Fruit fly (Drosophila melanogaster) whole organism, embryonic: Measurements from ENCODE around the gene CG14507.

ENCODE experiments used
- Ada2b ChIP-seq: fragments of 200-800 bp; sonication (Bioruptor generic); IDR thresholded peaks from 2 replicates; pipeline ENCODE4 v1.3.6; 2022; ENCODE audit warnings: missing biosample characterization, missing genetic modification characterization
- Atf-2 ChIP-seq: fragments of 200-800 bp; sonication (Bioruptor generic); optimal IDR thresholded peaks from 2 replicates; lab custom pipeline; 2016; ENCODE audit warnings: missing biosample characterization, missing genetic modification characterization
- Atf6 ChIP-seq: fragments of 200-800 bp; sonication (Bioruptor generic); IDR thresholded peaks from 2 replicates; pipeline ENCODE4 v1.3.6; 2022; ENCODE audit warnings: missing biosample characterization, missing genetic modification characterization
- Bdp1 ChIP-seq: fragments of 200-800 bp; sonication (Bioruptor generic); optimal IDR thresholded peaks from 3 replicates; lab custom pipeline; 2016; ENCODE audit warnings: missing biosample characterization, missing genetic modification characterization
- CG10267 ChIP-seq: fragments of 200-800 bp; sonication (Bioruptor generic); optimal IDR thresholded peaks from 2 replicates; lab custom pipeline; 2018; ENCODE audit warnings: missing biosample characterization, mild to moderate bottlenecking, missing genetic modification characterization, moderate library complexity
- CG10462 ChIP-seq: fragments of 200-800 bp; sonication (Bioruptor generic); optimal IDR thresholded peaks from 2 replicates; lab custom pipeline; 2016; ENCODE audit warnings: missing biosample characterization, missing genetic modification characterization
- CG10979 ChIP-seq: fragments of 200-800 bp; sonication (Bioruptor generic); optimal IDR thresholded peaks from 2 replicates; lab custom pipeline; 2018; ENCODE audit warnings: missing biosample characterization, mild to moderate bottlenecking, missing genetic modification characterization, moderate library complexity
- CG12104 ChIP-seq: fragments of 200-800 bp; sonication (Bioruptor generic); optimal IDR thresholded peaks from 3 replicates; lab custom pipeline; 2016; ENCODE audit warnings: missing biosample characterization, missing genetic modification characterization
- CG1602 ChIP-seq: fragments of 200-800 bp; sonication (Bioruptor generic); optimal IDR thresholded peaks from 3 replicates; lab custom pipeline; 2016; ENCODE audit warnings: missing biosample characterization, missing genetic modification characterization
- CG16779 ChIP-seq: fragments of 200-800 bp; sonication (Bioruptor generic); IDR thresholded peaks from 2 replicates; pipeline ENCODE4 v1.3.6; 2022; ENCODE audit warnings: missing biosample characterization, missing genetic modification characterization
- CG16813 ChIP-seq: fragments of 200-800 bp; sonication (Bioruptor generic); IDR thresholded peaks from 3 replicates; pipeline ENCODE4 v1.3.6; 2022; ENCODE audit warnings: missing biosample characterization, missing genetic modification characterization; ENCODE audit not compliant: partially characterized antibody
- CG17359 ChIP-seq: fragments of 200-800 bp; sonication (Bioruptor generic); optimal IDR thresholded peaks from 3 replicates; lab custom pipeline; 2018; ENCODE audit warnings: missing biosample characterization, mild to moderate bottlenecking, missing genetic modification characterization, moderate library complexity
- CG17385 ChIP-seq: fragments of 200-800 bp; sonication (Bioruptor generic); optimal IDR thresholded peaks from 3 replicates; lab custom pipeline; 2018; ENCODE audit warnings: missing biosample characterization, mild to moderate bottlenecking, missing genetic modification characterization
- CG2889 ChIP-seq: fragments of 200-800 bp; sonication (Bioruptor generic); IDR thresholded peaks from 3 replicates; pipeline ENCODE4 v1.3.6; 2022; ENCODE audit warnings: missing biosample characterization, missing genetic modification characterization
- CG3163 ChIP-seq: fragments of 200-800 bp; sonication (Bioruptor generic); optimal IDR thresholded peaks from 3 replicates; lab custom pipeline; 2016; ENCODE audit warnings: missing biosample characterization, missing genetic modification characterization
- CG32532 ChIP-seq: fragments of 200-800 bp; sonication (Bioruptor generic); IDR thresholded peaks from 2 replicates; pipeline ENCODE4 v1.3.6; 2022; ENCODE audit warnings: missing biosample characterization, missing genetic modification characterization
- CG42726 ChIP-seq: fragments of 200-800 bp; sonication (Bioruptor generic); IDR thresholded peaks from 2 replicates; pipeline ENCODE4 v1.3.6; 2022; ENCODE audit warnings: missing biosample characterization, missing genetic modification characterization; ENCODE audit not compliant: partially characterized antibody
- CG4282 ChIP-seq: fragments of 200-800 bp; sonication (Bioruptor generic); optimal IDR thresholded peaks from 2 replicates; lab custom pipeline; 2016; ENCODE audit warnings: missing biosample characterization, missing genetic modification characterization
- CG5953 ChIP-seq: fragments of 200-800 bp; sonication (Bioruptor generic); IDR thresholded peaks from 2 replicates; pipeline ENCODE4 v1.3.6; 2022; ENCODE audit warnings: missing biosample characterization, missing genetic modification characterization
- CG8359 ChIP-seq: fragments of 200-800 bp; sonication (Bioruptor generic); optimal IDR thresholded peaks from 2 replicates; lab custom pipeline; 2017; ENCODE audit warnings: missing biosample characterization, mild to moderate bottlenecking, missing genetic modification characterization, borderline replicate concordance
- CoRest ChIP-seq: fragments of 200-800 bp; sonication (Bioruptor generic); optimal IDR thresholded peaks from 3 replicates; lab custom pipeline; 2018; ENCODE audit warnings: missing biosample characterization, mild to moderate bottlenecking, missing genetic modification characterization, moderate library complexity
- Gsc ChIP-seq: fragments of 200-800 bp; sonication (Bioruptor generic); IDR thresholded peaks from 2 replicates; pipeline ENCODE4 v1.3.6; 2022; ENCODE audit warnings: missing biosample characterization, missing genetic modification characterization
- HLHmδ ChIP-seq: fragments of 200-800 bp; sonication (Bioruptor generic); optimal IDR thresholded peaks from 2 replicates; lab custom pipeline; 2018; ENCODE audit warnings: missing biosample characterization, mild to moderate bottlenecking, missing genetic modification characterization, moderate library complexity
- Lim3 ChIP-seq: fragments of 200-800 bp; sonication (Bioruptor generic); IDR thresholded peaks from 2 replicates; pipeline ENCODE4 v1.3.6; 2022; ENCODE audit warnings: missing biosample characterization, missing genetic modification characterization
- Myb ChIP-seq: fragments of 200-800 bp; sonication (Bioruptor generic); optimal IDR thresholded peaks from 2 replicates; lab custom pipeline; 2016; ENCODE audit warnings: missing biosample characterization, missing genetic modification characterization
- Ravus ChIP-seq: fragments of 200-800 bp; sonication (Bioruptor generic); IDR thresholded peaks from 2 replicates; pipeline ENCODE4 v1.3.6; 2022; ENCODE audit warnings: missing biosample characterization, missing genetic modification characterization
- Side ChIP-seq: fragments of 200-800 bp; sonication (Bioruptor generic); optimal IDR thresholded peaks from 2 replicates; lab custom pipeline; 2016; ENCODE audit warnings: missing biosample characterization, missing genetic modification characterization
- Sin3A ChIP-seq: fragments of >200 bp; optimal IDR thresholded peaks from 2 replicates; lab custom pipeline; 2018
- Taf1 ChIP-seq: fragments of 200-800 bp; sonication (Bioruptor generic); IDR thresholded peaks from 2 replicates; pipeline ENCODE4 v1.3.6; 2022; ENCODE audit warnings: missing biosample characterization, missing genetic modification characterization
- Xbp1 ChIP-seq: fragments of 200-800 bp; sonication (Bioruptor generic); optimal IDR thresholded peaks from 3 replicates; lab custom pipeline; 2016; ENCODE audit warnings: missing biosample characterization, mild to moderate bottlenecking, missing genetic modification characterization
- ara ChIP-seq: fragments of 200-800 bp; sonication (Bioruptor generic); IDR thresholded peaks from 2 replicates; pipeline ENCODE4 v1.3.6; 2022; ENCODE audit warnings: missing biosample characterization, missing genetic modification characterization
- ase ChIP-seq: fragments of 200-800 bp; sonication (Bioruptor generic); IDR thresholded peaks from 3 replicates; pipeline ENCODE4 v1.3.6; 2022; ENCODE audit warnings: missing biosample characterization, missing genetic modification characterization
- cg ChIP-seq: fragments of 200-800 bp; sonication (Bioruptor generic); optimal IDR thresholded peaks from 3 replicates; lab custom pipeline; 2019; ENCODE audit warnings: missing biosample characterization, mild to moderate bottlenecking, missing genetic modification characterization, moderate library complexity
- esg ChIP-seq: fragments of 200-800 bp; sonication (Bioruptor generic); conservative IDR thresholded peaks from 2 replicates; pipeline ENCODE4 v1.3.6; 2022; ENCODE audit warnings: missing biosample characterization, missing genetic modification characterization
- gcm ChIP-seq: fragments of 200-800 bp; sonication (Bioruptor generic); optimal IDR thresholded peaks from 2 replicates; lab custom pipeline; 2019; ENCODE audit warnings: missing biosample characterization, mild to moderate bottlenecking, missing genetic modification characterization, moderate library complexity
- gem ChIP-seq: fragments of 200-800 bp; sonication (Bioruptor generic); optimal IDR thresholded peaks from 2 replicates; lab custom pipeline; 2019; ENCODE audit warnings: missing biosample characterization, mild to moderate bottlenecking, missing genetic modification characterization, moderate library complexity
- gro ChIP-seq: fragments of 200-800 bp; sonication (Bioruptor generic); optimal IDR thresholded peaks from 2 replicates; lab custom pipeline; 2016; ENCODE audit warnings: missing biosample characterization, missing genetic modification characterization
- gsb ChIP-seq: fragments of 200-800 bp; sonication (Bioruptor generic); IDR thresholded peaks from 2 replicates; pipeline ENCODE4 v1.3.6; 2022; ENCODE audit warnings: missing biosample characterization, missing genetic modification characterization
- her ChIP-seq: fragments of 200-800 bp; sonication (Bioruptor generic); optimal IDR thresholded peaks from 2 replicates; lab custom pipeline; 2016; ENCODE audit warnings: missing biosample characterization, missing genetic modification characterization
- jigr1 ChIP-seq: fragments of 200-800 bp; sonication (Bioruptor generic); IDR thresholded peaks from 3 replicates; pipeline ENCODE4 v1.3.6; 2022; ENCODE audit warnings: missing biosample characterization, missing genetic modification characterization
- maf-S ChIP-seq: fragments of 200-800 bp; sonication (Bioruptor generic); optimal IDR thresholded peaks from 2 replicates; lab custom pipeline; 2016; ENCODE audit warnings: missing biosample characterization, missing genetic modification characterization
- mam ChIP-seq: fragments of 200-800 bp; sonication (Bioruptor generic); optimal IDR thresholded peaks from 3 replicates; lab custom pipeline; 2016; ENCODE audit warnings: missing biosample characterization, missing genetic modification characterization
- peb ChIP-seq: fragments of 200-800 bp; sonication (Bioruptor generic); IDR thresholded peaks from 2 replicates; pipeline ENCODE4 v1.3.6; 2022; ENCODE audit warnings: missing biosample characterization, missing genetic modification characterization
- row ChIP-seq: fragments of 200-800 bp; sonication (Bioruptor generic); IDR thresholded peaks from 3 replicates; pipeline ENCODE4 v1.3.6; 2022; ENCODE audit warnings: missing biosample characterization, missing genetic modification characterization
- sisA ChIP-seq: fragments of 200-800 bp; sonication (Bioruptor generic); IDR thresholded peaks from 2 replicates; pipeline ENCODE4 v1.3.6; 2022; ENCODE audit warnings: missing biosample characterization, missing genetic modification characterization
- so ChIP-seq: fragments of 200-800 bp; sonication (Bioruptor generic); IDR thresholded peaks from 3 replicates; pipeline ENCODE4 v1.3.6; 2022; ENCODE audit warnings: missing biosample characterization, missing genetic modification characterization
- sr ChIP-seq: fragments of 200-800 bp; sonication (Bioruptor generic); IDR thresholded peaks from 3 replicates; pipeline ENCODE4 v1.3.6; 2022; ENCODE audit warnings: missing biosample characterization, missing genetic modification characterization
- tio ChIP-seq: fragments of 200-800 bp; sonication (Bioruptor generic); optimal IDR thresholded peaks from 2 replicates; lab custom pipeline; 2017; ENCODE audit warnings: missing biosample characterization, missing genetic modification characterization, inconsistent platforms
- tna ChIP-seq: fragments of 200-800 bp; sonication (Bioruptor generic); IDR thresholded peaks from 2 replicates; pipeline ENCODE4 v1.3.6; 2022; ENCODE audit warnings: missing biosample characterization, missing genetic modification characterization; ENCODE audit not compliant: partially characterized antibody
- trh ChIP-seq: fragments of 200-800 bp; sonication (Bioruptor generic); optimal IDR thresholded peaks from 2 replicates; lab custom pipeline; 2016; ENCODE audit warnings: missing biosample characterization, missing genetic modification characterization
- tup ChIP-seq: fragments of 200-800 bp; sonication (Bioruptor generic); optimal IDR thresholded peaks from 2 replicates; lab custom pipeline; 2016; ENCODE audit warnings: missing biosample characterization, mild to moderate bottlenecking, missing genetic modification characterization, moderate library complexity
- tx ChIP-seq: fragments of 200-800 bp; sonication (Bioruptor generic); optimal IDR thresholded peaks from 2 replicates; lab custom pipeline; 2016; ENCODE audit warnings: missing biosample characterization, missing genetic modification characterization
- unc-4 ChIP-seq: fragments of 200-800 bp; sonication (Bioruptor generic); IDR thresholded peaks from 2 replicates; pipeline ENCODE4 v1.3.6; 2022; ENCODE audit warnings: missing biosample characterization, missing genetic modification characterization; ENCODE audit not compliant: partially characterized antibody
- usp ChIP-seq: fragments of >200 bp; optimal IDR thresholded peaks from 2 replicates; lab custom pipeline; 2017; ENCODE audit warnings: missing biosample characterization, missing genetic modification characterization

Gene CG14507

dm6 chr3R:29218001-29218400 is 9.5 kb downstream of the CG14507 start (continued):
- TF ChIP-seq unc-4 (no peak), peb (no peak), Ravus (no peak), tup (GFP tag; lab: Kevin White, UChicago) (no peak), gcm (no peak), row (GFP tag; lab: Robert Waterston, UW) (0 out of 3 replicates have a peak, but pooled peaks have one; percentile 13), esg (GFP tag; lab: Robert Waterston, UW) (no peak), ase (GFP tag; lab: Robert Waterston, UW) (no peak), CG10979 (peak; percentile 37), CG3163 (no peak), tx (GFP tag; lab: Kevin White, UChicago) (no peak), CG16813 (GFP tag; lab: Robert Waterston, UW) (no peak), CG2889 (GFP tag; lab: Robert Waterston, UW) (no peak), Bdp1 (GFP tag; lab: Kevin White, UChicago) (no peak), usp (GFP tag; lab: Kevin White, UChicago) (no peak), cg (peak; percentile 42), CG4282 (no peak), her (GFP tag; lab: Kevin White, UChicago) (no peak), CG8359 (no peak), jigr1 (GFP tag; lab: Robert Waterston, UW) (no peak), Taf1 (GFP tag; lab: Robert Waterston, UW) (no peak), Ada2b (GFP tag; lab: Robert Waterston, UW) (no peak), sr (GFP tag; lab: Robert Waterston, UW) (no peak), trh (GFP tag; lab: Kevin White, UChicago) (no peak), CoRest (tag; lab: Kevin White, UChicago) (no peak), CG12104 (GFP tag; lab: Kevin White, UChicago) (no peak), Xbp1 (GFP tag; lab: Kevin White, UChicago) (no peak), Atf-2 (no peak), HLHmδ (GFP tag; lab: Kevin White, UChicago) (no peak), Lim3 (no peak), gsb (GFP tag; lab: Robert Waterston, UW) (no peak), CG16779 (GFP tag; lab: Robert Waterston, UW) (no peak), gem (tag; lab: Kevin White, UChicago) (peak; percentile 44), Atf6 (GFP tag; lab: Robert Waterston, UW) (no peak), tna (GFP tag; lab: Robert Waterston, UW) (no peak), Gsc (GFP tag; lab: Robert Waterston, UW) (no peak), mam (GFP tag; lab: Kevin White, UChicago) (no peak), CG42726 (GFP tag; lab: Robert Waterston, UW) (no peak), CG17359 (tag; lab: Kevin White, UChicago) (peak; percentile 12), CG10462 (GFP tag; lab: Kevin White, UChicago) (no peak), CG32532 (GFP tag; lab: Robert Waterston, UW) (no peak), CG5953 (GFP tag; lab: Robert Waterston, UW) (no peak), gro (GFP tag; lab: Kevin White, UChicago) (no peak), CG1602 (GFP tag; lab: Kevin White, UChicago) (no peak), tio (GFP tag; lab: Kevin White, UChicago) (no peak), so (GFP tag; lab: Robert Waterston, UW) (no peak), CG17385 (GFP tag; lab: Kevin White, UChicago) (no peak), ara (peak; percentile 6; the same call in 1 of the 2 replicates), Sin3A (lab: Kevin White, UChicago) (no peak), Myb (GFP tag; lab: Kevin White, UChicago) (no peak), Side (no peak), CG10267 (tag; lab: Kevin White, UChicago) (peak; percentile 7), sisA (GFP tag; lab: Robert Waterston, UW) (no peak), maf-S (GFP tag; lab: Kevin White, UChicago) (no peak)
